Worm (Caenorhabditis elegans): Measurements from ENCODE around the gene C13A10.1.

Gene C13A10.1

ce11 chrII:1372138-1372537 is 16.7 kb upstream of the C13A10.1 start:
- TF ChIP-seq nhr-85 (tag) (peak; percentile 52), elt-3 (tag; optimal IDR thresholded peaks at IDR 0.05) (no peak)

- no peak for TF ChIP-seq ama-1 (optimal IDR thresholded peaks at IDR 0.05)
- TF ChIP-seq dsc-1 (tag; optimal IDR thresholded peaks at IDR 0.05), result no peak
- peak in 1 of 2 experiments; percentile 0 for TF ChIP-seq ztf-11 (tag; optimal IDR thresholded peaks at IDR 0.05)
- TF ChIP-seq hpl-2 (GFP tag; optimal IDR thresholded peaks at IDR 0.05), result no peak
These were observed 16.1 kb upstream of the C13A10.1 start for ce11 chrII:1371533-1371932.

ce11 chrII:1369322-1369721 is 13.9 kb upstream of the C13A10.1 start:
- TF ChIP-seq nhr-85 (tag), result no peak
- no peak for TF ChIP-seq nhr-12 (tag; optimal IDR thresholded peaks at IDR 0.05)
- TF ChIP-seq C04F5.9 (tag; optimal IDR thresholded peaks at IDR 0.05), result no peak
- no peak for TF ChIP-seq pax-3 (tag; optimal IDR thresholded peaks at IDR 0.05)
- TF ChIP-seq swsn-7 (tag; optimal IDR thresholded peaks at IDR 0.05), result no peak
- no peak for TF ChIP-seq snpc-4 (tag; optimal IDR thresholded peaks at IDR 0.05)
- no peak for TF ChIP-seq lir-3 (tag; optimal IDR thresholded peaks at IDR 0.05; ENCODE audit: poor library complexity)
- TF ChIP-seq lin-13 (GFP tag; optimal IDR thresholded peaks at IDR 0.05), result no peak
- TF ChIP-seq pqm-1 (tag; optimal IDR thresholded peaks at IDR 0.05), result no peak
- TF ChIP-seq C34B4.2 (tag; optimal IDR thresholded peaks at IDR 0.05), result no peak
- no peak for TF ChIP-seq ztf-4 (tag; optimal IDR thresholded peaks at IDR 0.05)
- TF ChIP-seq tbx-2 (tag; optimal IDR thresholded peaks at IDR 0.05), result no peak
- no peak for TF ChIP-seq efl-1 (optimal IDR thresholded peaks at IDR 0.05)
- no peak for TF ChIP-seq efl-1 (GFP tag; optimal IDR thresholded peaks at IDR 0.05 in 1 of 2)
- TF ChIP-seq elt-3 (tag; optimal IDR thresholded peaks at IDR 0.05), result no peak
- TF ChIP-seq ets-5 (GFP tag; IDR thresholded peaks at IDR 0.05), result no peak
- no peak for TF ChIP-seq hpl-2 (GFP tag; optimal IDR thresholded peaks at IDR 0.05)

ce11 chrII:1368756-1369155 is 13.3 kb upstream of the C13A10.1 start:
- no peak for TF ChIP-seq lin-39 (tag; optimal IDR thresholded peaks at IDR 0.05)
- TF ChIP-seq mef-2 (tag; optimal IDR thresholded peaks at IDR 0.05), result no peak
- TF ChIP-seq tlp-1 (tag; optimal IDR thresholded peaks at IDR 0.05), result no peak
- no peak for TF ChIP-seq egl-27 (tag; optimal IDR thresholded peaks at IDR 0.05)
- no peak for TF ChIP-seq aly-2 (tag; optimal IDR thresholded peaks at IDR 0.05)
- TF ChIP-seq pqm-1 (tag; optimal IDR thresholded peaks at IDR 0.05), result no peak
- no peak for TF ChIP-seq lin-15B (tag; optimal IDR thresholded peaks at IDR 0.05)
- no peak for TF ChIP-seq zip-4 (GFP tag; optimal IDR thresholded peaks at IDR 0.05)
- TF ChIP-seq fkh-10 (GFP tag; optimal IDR thresholded peaks at IDR 0.05), result no peak
- no peak for TF ChIP-seq elt-2 (tag; optimal IDR thresholded peaks at IDR 0.05)
- TF ChIP-seq snu-23 (GFP tag; optimal IDR thresholded peaks at IDR 0.05), result no peak
- no peak for TF ChIP-seq Y116A8C.19 (tag; optimal IDR thresholded peaks at IDR 0.05; ENCODE audit: borderline replicate concordance)
- TF ChIP-seq C04F5.9 (tag; optimal IDR thresholded peaks at IDR 0.05), result no peak
- TF ChIP-seq hpl-2 (GFP tag; optimal IDR thresholded peaks at IDR 0.05), result no peak
- no peak for TF ChIP-seq nhr-20 (tag; optimal IDR thresholded peaks at IDR 0.05)
- TF ChIP-seq nhr-71 (tag; optimal IDR thresholded peaks at IDR 0.05), result no peak
- no peak for TF ChIP-seq nhr-76 (tag; optimal IDR thresholded peaks at IDR 0.05)

ce11 chrII:1365985-1366384 is 10.5 kb upstream of the C13A10.1 start:
- no peak for TF ChIP-seq jun-1 (tag; optimal IDR thresholded peaks at IDR 0.05)

- no peak for TF ChIP-seq lin-35 (GFP tag; optimal IDR thresholded peaks at IDR 0.05)
- TF ChIP-seq mef-2 (tag; optimal IDR thresholded peaks at IDR 0.05), result no peak
- no peak for TF ChIP-seq efl-1 (optimal IDR thresholded peaks at IDR 0.05)
- TF ChIP-seq efl-1 (GFP tag; optimal IDR thresholded peaks at IDR 0.05 in 1 of 2), result no peak
- TF ChIP-seq lin-13 (GFP tag; optimal IDR thresholded peaks at IDR 0.05), result no peak
- no peak for TF ChIP-seq nhr-90 (tag; optimal IDR thresholded peaks at IDR 0.05; ENCODE audit: poor library complexity)
- TF ChIP-seq nhr-12 (tag; optimal IDR thresholded peaks at IDR 0.05), result no peak
- TF ChIP-seq ces-1 (GFP tag; optimal IDR thresholded peaks at IDR 0.05), result no peak
- TF ChIP-seq lin-39 (tag; optimal IDR thresholded peaks at IDR 0.05), result no peak
- TF ChIP-seq Y116A8C.19 (tag; optimal IDR thresholded peaks at IDR 0.05; ENCODE audit: borderline replicate concordance), result no peak
- no peak for TF ChIP-seq xbp-1 (tag; optimal IDR thresholded peaks at IDR 0.05)
- TF ChIP-seq lir-3 (tag; optimal IDR thresholded peaks at IDR 0.05; ENCODE audit: poor library complexity), result no peak
- TF ChIP-seq alr-1 (tag; optimal IDR thresholded peaks at IDR 0.05; ENCODE audit: borderline replicate concordance), result no peak
- TF ChIP-seq pag-3 (tag; optimal IDR thresholded peaks at IDR 0.05; ENCODE audit: borderline replicate concordance, insufficient read depth), result no peak
- no peak for TF ChIP-seq lin-14 (GFP tag; optimal IDR thresholded peaks at IDR 0.05)
- TF ChIP-seq grh-1 (GFP tag; IDR thresholded peaks at IDR 0.05), result no peak
- no peak for TF ChIP-seq dsc-1 (tag; optimal IDR thresholded peaks at IDR 0.05)
- no peak for TF ChIP-seq nhr-76 (tag; optimal IDR thresholded peaks at IDR 0.05)
- no peak for TF ChIP-seq nhr-84 (tag; optimal IDR thresholded peaks at IDR 0.05)
These were observed 7.0 kb upstream of the C13A10.1 start for ce11 chrII:1362423-1362822.

Measured in whole organism, L1 larva.